Fruit fly (Drosophila melanogaster): Measurements from ENCODE around the gene Lk6.
A peak's percentile ranks its signal among the peaks of the same experiment; 100 is the strongest.

The Lk6 gene

DNA sequence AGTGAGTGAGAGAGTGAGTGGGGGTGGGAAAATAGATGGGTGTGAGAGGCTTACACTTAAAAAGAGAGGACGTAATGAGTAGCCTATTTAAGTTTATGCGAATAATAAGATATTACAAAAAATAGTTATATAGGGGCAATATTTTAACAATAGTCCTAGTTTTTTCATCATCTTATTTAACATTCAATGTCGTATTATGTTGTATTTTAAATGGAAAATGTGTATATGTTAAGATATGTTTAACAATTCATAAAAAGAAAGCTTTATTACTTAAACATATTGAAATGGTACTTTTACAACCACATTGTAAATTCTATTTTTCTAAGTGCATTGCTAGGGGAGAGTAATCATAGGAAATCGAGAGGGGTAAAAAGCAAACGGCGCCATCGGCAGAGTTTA, 9.7 kb upstream of the Lk6 start (continued):
- no peak; the same call in 1 of the 2 replicates for TF ChIP-seq al (GFP tag; IDR thresholded peaks at IDR 0.05)
- peak; percentile 51 for TF ChIP-seq twi (tag; optimal IDR thresholded peaks at IDR 0.05)
- TF ChIP-seq pzg (GFP tag; optimal IDR thresholded peaks at IDR 0.05), result no peak
- TF ChIP-seq ftz-f1 (GFP tag; optimal IDR thresholded peaks at IDR 0.05), result no peak
- TF ChIP-seq Jarid2 (GFP tag; optimal IDR thresholded peaks at IDR 0.05), result no peak
- TF ChIP-seq cad (GFP tag; optimal IDR thresholded peaks at IDR 0.05), result no peak
- peak; percentile 88 for TF ChIP-seq CG8924 (tag; optimal IDR thresholded peaks at IDR 0.05)
- TF ChIP-seq yki (optimal IDR thresholded peaks at IDR 0.05), result no peak
- TF ChIP-seq gfzf (GFP tag; optimal IDR thresholded peaks at IDR 0.05), result no peak
- no peak for TF ChIP-seq Opbp (GFP tag; IDR thresholded peaks at IDR 0.05; ENCODE audit: partially characterized antibody)
- no peak for TF ChIP-seq pfk (GFP tag; optimal IDR thresholded peaks at IDR 0.05)
- 0 out of 3 replicates have a peak, but pooled peaks have one; percentile 29 for TF ChIP-seq B-H1 (GFP tag; IDR thresholded peaks at IDR 0.05)
- no peak for TF ChIP-seq inv (GFP tag; IDR thresholded peaks at IDR 0.05; ENCODE audit: partially characterized antibody)
- TF ChIP-seq Scr (GFP tag; IDR thresholded peaks at IDR 0.05; ENCODE audit: partially characterized antibody), result no peak
- TF ChIP-seq lilli (GFP tag; optimal IDR thresholded peaks at IDR 0.05), result peak; percentile 44
- TF ChIP-seq ranshi (GFP tag; IDR thresholded peaks at IDR 0.05), result 0 out of 2 replicates have a peak, but pooled peaks have one; percentile 13
- no peak for TF ChIP-seq kni (GFP tag; optimal IDR thresholded peaks at IDR 0.05)
- peak; percentile 79 for TF ChIP-seq CG10147 (GFP tag; optimal IDR thresholded peaks at IDR 0.05)
- peak; percentile 86 for TF ChIP-seq CG7839 (tag; optimal IDR thresholded peaks at IDR 0.05)
- TF ChIP-seq seq (GFP tag; IDR thresholded peaks at IDR 0.05), result no peak
- TF ChIP-seq br (optimal IDR thresholded peaks at IDR 0.05), result no peak
- TF ChIP-seq otp (GFP tag; IDR thresholded peaks at IDR 0.05), result no peak
- TF ChIP-seq her (GFP tag; optimal IDR thresholded peaks at IDR 0.05), result no peak
- TF ChIP-seq ap (GFP tag; IDR thresholded peaks at IDR 0.05), result no peak
- TF ChIP-seq sens-2 (GFP tag; IDR thresholded peaks at IDR 0.05), result 0 out of 2 replicates have a peak, but pooled peaks have one; percentile 9
- TF ChIP-seq CG31441 (GFP tag; IDR thresholded peaks at IDR 0.05), result peak; percentile 82
- TF ChIP-seq Dip2 (GFP tag; IDR thresholded peaks at IDR 0.05), result no peak
- TF ChIP-seq luna (GFP tag; optimal IDR thresholded peaks at IDR 0.05), result no peak
- no peak for TF ChIP-seq wek (GFP tag; optimal IDR thresholded peaks at IDR 0.05)
- TF ChIP-seq CG34376 (GFP tag; optimal IDR thresholded peaks at IDR 0.05), result peak; percentile 59
- 0 out of 2 replicates have a peak, but pooled peaks have one; percentile 17 for TF ChIP-seq vvl (GFP tag; IDR thresholded peaks at IDR 0.05)
- peak; percentile 5 for TF ChIP-seq CG18764 (GFP tag; optimal IDR thresholded peaks at IDR 0.05)
- TF ChIP-seq Chrac-16 (GFP tag; optimal IDR thresholded peaks at IDR 0.05), result peak; percentile 53
- no peak for TF ChIP-seq CG3995 (GFP tag; optimal IDR thresholded peaks at IDR 0.05)
- no peak for TF ChIP-seq salm (tag; optimal IDR thresholded peaks at IDR 0.05)
- TF ChIP-seq exex (tag; optimal IDR thresholded peaks at IDR 0.05), result peak; percentile 42
- TF ChIP-seq dmrt11E (tag; optimal IDR thresholded peaks at IDR 0.05), result peak; percentile 88
- no peak for TF ChIP-seq crp (GFP tag; optimal IDR thresholded peaks at IDR 0.05)
- TF ChIP-seq Lpt (GFP tag; optimal IDR thresholded peaks at IDR 0.05), result no peak
- peak; percentile 72 for TF ChIP-seq CG3281 (GFP tag; optimal IDR thresholded peaks at IDR 0.05)
- peak; percentile 35 for TF ChIP-seq Blimp-1 (GFP tag; optimal IDR thresholded peaks at IDR 0.05)
- TF ChIP-seq hkb (optimal IDR thresholded peaks at IDR 0.05), result no peak
- TF ChIP-seq hkb (GFP tag; IDR thresholded peaks at IDR 0.05), result no peak
- TF ChIP-seq CG11247 (GFP tag; IDR thresholded peaks at IDR 0.05), result no peak
- no peak for TF ChIP-seq crc (GFP tag; optimal IDR thresholded peaks at IDR 0.05)
- TF ChIP-seq CG12104 (GFP tag; optimal IDR thresholded peaks at IDR 0.05), result peak; percentile 61
- TF ChIP-seq nerfin-1 (tag; optimal IDR thresholded peaks at IDR 0.05), result no peak
- no peak for TF ChIP-seq sc (optimal IDR thresholded peaks at IDR 0.05)
- peak; percentile 39 for TF ChIP-seq sc (GFP tag; optimal IDR thresholded peaks at IDR 0.05)
- TF ChIP-seq CG18619 (GFP tag; optimal IDR thresholded peaks at IDR 0.05), result peak; percentile 70
- TF ChIP-seq unc-4 (GFP tag; IDR thresholded peaks at IDR 0.05; ENCODE audit: partially characterized antibody), result no peak
- no peak for TF ChIP-seq Sry-δ (GFP tag; optimal IDR thresholded peaks at IDR 0.05)
